Fruit fly (Drosophila melanogaster) whole organism, adult: ENCODE data around the gene CG43731.

Source experiments
- CG11617 ChIP-seq: fragments of 200-800 bp; sonication (Bioruptor generic); optimal IDR thresholded peaks from 2 replicates; lab custom pipeline; 2017; ENCODE audit warnings: mild to moderate bottlenecking, missing biosample characterization, missing genetic modification reagents, missing genetic modification characterization
- CG12768 ChIP-seq: fragments of 200-800 bp; sonication (Bioruptor generic); optimal IDR thresholded peaks from 2 replicates; lab custom pipeline; 2017; ENCODE audit warnings: missing biosample characterization, missing genetic modification characterization, mild to moderate bottlenecking, moderate library complexity, missing genetic modification reagents
- CG7045 ChIP-seq: fragments of 200-800 bp; sonication (Bioruptor generic); optimal IDR thresholded peaks from 2 replicates; lab custom pipeline; 2017; ENCODE audit warnings: missing biosample characterization, mild to moderate bottlenecking, missing genetic modification characterization
- Clk ChIP-seq: fragments of 200-800 bp; sonication (Bioruptor generic); optimal IDR thresholded peaks from 2 replicates; lab custom pipeline; 2017; ENCODE audit warnings: missing biosample characterization, missing genetic modification characterization
- Crg-1 ChIP-seq: fragments of 200-800 bp; sonication (Bioruptor generic); optimal IDR thresholded peaks from 2 replicates; lab custom pipeline; 2016; ENCODE audit warnings: missing biosample characterization, missing genetic modification characterization
- Hr96 ChIP-seq: fragments of 200-800 bp; sonication (Bioruptor generic); optimal IDR thresholded peaks from 2 replicates; lab custom pipeline; 2016; ENCODE audit warnings: missing biosample characterization, missing genetic modification characterization
- Mnt ChIP-seq: fragments of 200-800 bp; sonication (Bioruptor generic); optimal IDR thresholded peaks from 2 replicates; lab custom pipeline; 2016; ENCODE audit warnings: missing biosample characterization, mild to moderate bottlenecking, missing genetic modification characterization
- bab1 ChIP-seq: fragments of 200-800 bp; sonication (Bioruptor generic); optimal IDR thresholded peaks from 3 replicates; lab custom pipeline; 2019; ENCODE audit warnings: missing biosample characterization, mild to moderate bottlenecking, missing genetic modification characterization, moderate library complexity
- cic ChIP-seq: fragments of 200-800 bp; sonication (Bioruptor generic); optimal IDR thresholded peaks from 2 replicates; lab custom pipeline; 2017; ENCODE audit warnings: missing biosample characterization, mild to moderate bottlenecking, missing genetic modification characterization, moderate library complexity
- cnc ChIP-seq, 2 experiments: fragments of >200 bp; optimal IDR thresholded peaks; 2 replicates each; lab custom pipeline; 2017
- kay ChIP-seq: fragments of 200-800 bp; sonication (Bioruptor generic); peaks from one replicate; lab custom pipeline; 2016; ENCODE audit warnings: missing biosample characterization, missing genetic modification characterization, borderline replicate concordance
- ovo ChIP-seq: fragments of 200-800 bp; sonication (Bioruptor generic); optimal IDR thresholded peaks from 2 replicates; lab custom pipeline; 2016; ENCODE audit warnings: missing biosample characterization, missing genetic modification characterization
- tj ChIP-seq: fragments of 200-800 bp; sonication (Bioruptor generic); optimal IDR thresholded peaks from 3 replicates; lab custom pipeline; 2017; ENCODE audit warnings: missing biosample characterization, mild to moderate bottlenecking, missing genetic modification characterization, moderate library complexity
- toe ChIP-seq: fragments of 200-800 bp; sonication (Bioruptor generic); optimal IDR thresholded peaks from 2 replicates; lab custom pipeline; 2016; ENCODE audit warnings: missing biosample characterization, missing genetic modification characterization

- TF ChIP-seq CG11617 (GFP tag; lab: Kevin White, UChicago) (no peak), Mnt (GFP tag; lab: Kevin White, UChicago) (no peak), Hr96 (GFP tag; lab: Kevin White, UChicago) (no peak), Clk (GFP tag; lab: Kevin White, UChicago) (no peak), cic (GFP tag; lab: Kevin White, UChicago) (no peak), tj (GFP tag; lab: Kevin White, UChicago) (no peak), cnc (optimal IDR thresholded peaks at IDR 0.05; lab: Kevin White, UChicago) (no peak), bab1 (GFP tag; lab: Kevin White, UChicago) (no peak), toe (GFP tag; lab: Kevin White, UChicago) (no peak), kay (GFP tag; lab: Kevin White, UChicago) (no peak), Crg-1 (GFP tag; lab: Kevin White, UChicago) (no peak), CG7045 (GFP tag; lab: Kevin White, UChicago) (no peak), CG12768 (GFP tag; lab: Kevin White, UChicago) (no peak), ovo (GFP tag; lab: Kevin White, UChicago) (no peak)
Observed at dm6 chr2L:19078928-19079327, 22.9 kb upstream of the CG43731 start, which contains the start of gene CG10700.
